Fruit fly (Drosophila melanogaster) whole organism, adult: ENCODE data around the gene raskol.
A peak's percentile ranks its signal among the peaks of the same experiment; 100 is the strongest.

Experiments
- CG11617 ChIP-seq: fragments of 200-800 bp; sonication (Bioruptor generic); optimal IDR thresholded peaks from 2 replicates; lab custom pipeline; 2017; ENCODE audit warnings: mild to moderate bottlenecking, missing biosample characterization, missing genetic modification reagents, missing genetic modification characterization
- CG12768 ChIP-seq: fragments of 200-800 bp; sonication (Bioruptor generic); optimal IDR thresholded peaks from 2 replicates; lab custom pipeline; 2017; ENCODE audit warnings: missing biosample characterization, missing genetic modification characterization, mild to moderate bottlenecking, moderate library complexity, missing genetic modification reagents
- CG14711 ChIP-seq: fragments of 200-800 bp; sonication (Bioruptor generic); optimal IDR thresholded peaks from 2 replicates; lab custom pipeline; 2018; ENCODE audit warnings: missing biosample characterization, mild to moderate bottlenecking, missing genetic modification characterization, moderate library complexity
- CG1620 ChIP-seq: fragments of 200-800 bp; sonication (Bioruptor generic); optimal IDR thresholded peaks from 2 replicates; lab custom pipeline; 2016; ENCODE audit warnings: missing biosample characterization, missing genetic modification characterization
- CG33017 ChIP-seq: fragments of 200-800 bp; sonication (Bioruptor generic); optimal IDR thresholded peaks from 2 replicates; lab custom pipeline; 2018; ENCODE audit warnings: missing biosample characterization, mild to moderate bottlenecking, missing genetic modification characterization, moderate library complexity
- CG5204 ChIP-seq: fragments of 200-800 bp; sonication (Bioruptor generic); optimal IDR thresholded peaks from 2 replicates; lab custom pipeline; 2016; ENCODE audit warnings: missing biosample characterization, missing genetic modification characterization
- CG7045 ChIP-seq: fragments of 200-800 bp; sonication (Bioruptor generic); optimal IDR thresholded peaks from 2 replicates; lab custom pipeline; 2017; ENCODE audit warnings: missing biosample characterization, mild to moderate bottlenecking, missing genetic modification characterization
- CG7101 ChIP-seq: fragments of 200-800 bp; sonication (Bioruptor generic); optimal IDR thresholded peaks from 2 replicates; lab custom pipeline; 2018; ENCODE audit warnings: missing biosample characterization, mild to moderate bottlenecking, missing genetic modification characterization, moderate library complexity
- Clk ChIP-seq: fragments of 200-800 bp; sonication (Bioruptor generic); optimal IDR thresholded peaks from 2 replicates; lab custom pipeline; 2017; ENCODE audit warnings: missing biosample characterization, missing genetic modification characterization
- Crg-1 ChIP-seq: fragments of 200-800 bp; sonication (Bioruptor generic); optimal IDR thresholded peaks from 2 replicates; lab custom pipeline; 2016; ENCODE audit warnings: missing biosample characterization, missing genetic modification characterization
- Hr96 ChIP-seq: fragments of 200-800 bp; sonication (Bioruptor generic); optimal IDR thresholded peaks from 2 replicates; lab custom pipeline; 2016; ENCODE audit warnings: missing biosample characterization, missing genetic modification characterization
- Mnt ChIP-seq: fragments of 200-800 bp; sonication (Bioruptor generic); optimal IDR thresholded peaks from 2 replicates; lab custom pipeline; 2016; ENCODE audit warnings: missing biosample characterization, mild to moderate bottlenecking, missing genetic modification characterization
- cic ChIP-seq: fragments of 200-800 bp; sonication (Bioruptor generic); optimal IDR thresholded peaks from 2 replicates; lab custom pipeline; 2017; ENCODE audit warnings: missing biosample characterization, mild to moderate bottlenecking, missing genetic modification characterization, moderate library complexity
- kay ChIP-seq: fragments of 200-800 bp; sonication (Bioruptor generic); peaks from one replicate; lab custom pipeline; 2016; ENCODE audit warnings: missing biosample characterization, missing genetic modification characterization, borderline replicate concordance
- ovo ChIP-seq: fragments of 200-800 bp; sonication (Bioruptor generic); optimal IDR thresholded peaks from 2 replicates; lab custom pipeline; 2016; ENCODE audit warnings: missing biosample characterization, missing genetic modification characterization
- pad ChIP-seq: fragments of 200-800 bp; sonication (Bioruptor generic); optimal IDR thresholded peaks from 3 replicates; lab custom pipeline; 2017; ENCODE audit warnings: missing biosample characterization, missing genetic modification characterization, mild to moderate bottlenecking, moderate library complexity, missing genetic modification reagents
- tj ChIP-seq: fragments of 200-800 bp; sonication (Bioruptor generic); optimal IDR thresholded peaks from 3 replicates; lab custom pipeline; 2017; ENCODE audit warnings: missing biosample characterization, mild to moderate bottlenecking, missing genetic modification characterization, moderate library complexity
- toe ChIP-seq: fragments of 200-800 bp; sonication (Bioruptor generic); optimal IDR thresholded peaks from 2 replicates; lab custom pipeline; 2016; ENCODE audit warnings: missing biosample characterization, missing genetic modification characterization

Gene raskol

DNA sequence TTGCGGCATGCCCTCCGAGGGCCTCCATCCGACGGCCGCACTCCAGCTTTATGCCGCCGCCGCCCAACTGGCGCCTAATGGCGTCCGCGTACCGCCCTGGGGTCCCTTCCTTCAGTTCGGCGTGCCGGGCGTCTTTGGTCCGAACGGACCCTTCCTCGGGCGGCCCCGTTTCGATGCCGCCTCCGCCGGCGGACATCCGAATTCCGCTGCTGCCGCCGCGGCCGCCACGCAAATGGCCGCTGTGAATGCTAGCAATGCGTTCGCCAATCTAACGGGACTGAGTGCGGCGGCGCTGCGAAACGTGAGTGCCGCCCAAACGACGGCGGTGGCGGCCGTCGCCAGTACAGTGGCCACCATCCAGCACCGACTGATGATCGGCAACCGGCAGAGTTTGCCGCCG lies 59.2 kb downstream of the raskol start:
- TF ChIP-seq CG7101 (tag; lab: Kevin White, UChicago), result no peak
- TF ChIP-seq CG7045 (GFP tag; lab: Kevin White, UChicago), result no peak
- no peak for TF ChIP-seq CG1620 (GFP tag; lab: Kevin White, UChicago)
- no peak for TF ChIP-seq CG5204 (GFP tag; lab: Kevin White, UChicago)
- no peak for TF ChIP-seq CG33017 (tag; lab: Kevin White, UChicago)
- no peak for TF ChIP-seq CG12768
- no peak for TF ChIP-seq cic (GFP tag; lab: Kevin White, UChicago)
- no peak for TF ChIP-seq Crg-1 (GFP tag; lab: Kevin White, UChicago)
- TF ChIP-seq kay (GFP tag; lab: Kevin White, UChicago), result no peak
- no peak for TF ChIP-seq CG11617 (GFP tag; lab: Kevin White, UChicago)
- no peak for TF ChIP-seq CG14711 (tag; lab: Kevin White, UChicago)
- TF ChIP-seq pad (GFP tag; lab: Kevin White, UChicago), result no peak

DNA sequence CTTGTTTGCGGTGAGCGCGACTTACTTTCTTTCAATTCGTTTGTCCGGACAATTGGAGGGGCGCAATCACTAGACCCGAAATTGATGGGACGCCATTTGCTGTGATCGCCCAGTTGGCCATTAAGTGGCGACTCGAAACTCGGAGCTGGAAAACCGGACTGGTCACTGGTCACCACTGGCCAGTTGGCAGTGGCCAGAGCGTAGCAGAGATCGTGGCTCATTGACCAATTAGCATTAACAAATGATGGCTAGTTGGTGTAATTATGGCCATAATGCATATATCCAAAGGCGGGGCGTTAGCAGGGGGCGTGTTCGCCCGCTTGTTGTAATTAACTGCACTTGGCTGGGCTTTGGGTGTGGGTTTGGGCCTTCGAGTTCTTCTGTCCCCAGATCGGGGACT lies 61.9 kb downstream of the raskol start:
- TF ChIP-seq Crg-1 (GFP tag; lab: Kevin White, UChicago), result no peak
- TF ChIP-seq CG11617 (GFP tag; lab: Kevin White, UChicago), result no peak
- TF ChIP-seq cic (GFP tag; lab: Kevin White, UChicago), result no peak
- TF ChIP-seq CG14711 (tag; lab: Kevin White, UChicago), result no peak
- TF ChIP-seq Mnt (GFP tag; lab: Kevin White, UChicago), result no peak
- TF ChIP-seq CG1620 (GFP tag; lab: Kevin White, UChicago), result no peak
- no peak for TF ChIP-seq toe (GFP tag; lab: Kevin White, UChicago)
- TF ChIP-seq CG33017 (tag; lab: Kevin White, UChicago), result no peak
- TF ChIP-seq CG7101 (tag; lab: Kevin White, UChicago), result no peak
- TF ChIP-seq pad (GFP tag; lab: Kevin White, UChicago), result no peak

DNA sequence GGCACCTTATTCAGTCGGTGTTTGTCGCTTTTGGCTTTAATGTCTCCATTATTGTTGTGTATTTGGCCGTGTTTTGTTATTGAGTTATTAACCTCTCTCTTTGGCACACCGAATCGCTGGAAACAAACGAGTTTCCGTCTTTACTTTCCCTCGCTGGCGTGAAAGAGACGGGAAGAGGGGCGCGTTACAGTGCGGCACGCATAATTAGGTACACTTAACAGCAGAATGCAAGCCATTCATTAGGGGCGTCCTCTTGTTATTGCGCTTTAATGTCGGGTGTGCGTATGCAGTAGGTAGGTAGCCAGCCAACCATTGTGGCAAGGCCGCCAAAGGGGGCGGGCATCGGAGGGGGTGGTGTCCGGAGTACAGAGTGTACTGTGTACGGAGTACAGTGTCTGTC lies 64.6 kb downstream of the raskol start:
- TF ChIP-seq CG33017 (tag; lab: Kevin White, UChicago) (no peak), Clk (no peak), Hr96 (GFP tag; lab: Kevin White, UChicago) (no peak), Crg-1 (GFP tag; lab: Kevin White, UChicago) (no peak), CG12768 (no peak)

DNA sequence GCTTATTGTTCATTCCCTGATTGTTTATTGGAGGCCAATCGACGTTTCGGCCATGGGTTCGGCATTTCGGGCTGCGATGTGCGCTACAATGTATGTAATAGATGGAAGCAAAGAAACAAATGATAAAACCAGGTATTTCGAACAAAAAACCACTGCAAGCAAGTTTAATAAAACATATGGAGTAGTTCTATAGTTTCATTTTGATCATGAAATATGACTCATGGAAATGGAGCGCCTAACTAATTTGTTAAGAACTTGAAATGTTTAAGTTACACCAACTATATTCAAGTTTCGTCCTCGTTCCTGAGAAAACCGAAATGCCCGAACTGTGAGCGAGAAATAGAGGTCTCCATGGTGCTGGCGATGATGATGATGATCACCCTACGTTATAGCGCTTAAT lies 70.4 kb downstream of the raskol start:
- TF ChIP-seq kay (GFP tag; lab: Kevin White, UChicago) (no peak), cic (GFP tag; lab: Kevin White, UChicago) (no peak), CG7045 (GFP tag; lab: Kevin White, UChicago) (no peak), CG1620 (GFP tag; lab: Kevin White, UChicago) (no peak), CG11617 (GFP tag; lab: Kevin White, UChicago) (no peak), CG14711 (tag; lab: Kevin White, UChicago) (no peak)

DNA sequence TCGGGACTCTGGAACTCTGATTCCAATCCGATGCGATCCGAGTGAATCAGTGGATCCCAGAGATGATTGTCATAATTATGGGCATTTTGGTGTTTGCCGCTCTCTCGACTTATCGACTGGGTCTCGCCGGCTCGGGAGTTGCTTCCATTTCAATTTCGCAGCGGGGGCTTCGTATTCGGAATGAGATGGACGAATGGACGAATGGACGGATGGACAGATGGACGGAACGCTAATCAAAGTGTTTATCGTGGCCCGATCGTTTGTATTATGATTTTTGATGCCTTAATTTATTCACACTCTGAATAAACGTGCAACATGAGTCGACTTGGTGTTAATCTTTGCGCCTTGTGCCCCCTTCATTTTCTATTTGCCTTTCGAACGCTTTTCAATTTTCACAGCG lies 70.9 kb downstream of the raskol start:
- TF ChIP-seq CG14711 (tag; lab: Kevin White, UChicago) (no peak), CG1620 (GFP tag; lab: Kevin White, UChicago) (no peak), CG33017 (tag; lab: Kevin White, UChicago) (no peak), toe (GFP tag; lab: Kevin White, UChicago) (no peak), Hr96 (GFP tag; lab: Kevin White, UChicago) (no peak)

DNA sequence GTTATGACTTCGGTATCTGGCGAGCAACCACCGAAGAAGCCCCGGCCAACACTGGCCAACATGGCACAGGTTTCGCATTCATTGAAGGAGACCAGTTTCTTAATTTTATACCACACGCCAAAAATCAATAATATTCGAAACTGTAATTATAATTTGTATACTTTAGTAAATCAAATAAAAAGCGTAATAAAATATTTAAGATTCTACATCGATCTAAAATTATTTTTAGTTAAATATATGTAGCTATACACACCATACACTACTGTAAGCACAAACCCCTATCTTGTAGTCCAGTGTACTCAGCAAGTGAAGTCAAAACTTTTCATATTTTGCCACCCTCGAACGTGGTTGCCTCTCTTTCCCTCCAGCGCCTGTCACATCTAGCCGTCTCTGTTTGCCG lies 72.1 kb downstream of the raskol start:
- TF ChIP-seq CG5204 (GFP tag; lab: Kevin White, UChicago) (no peak), tj (GFP tag; lab: Kevin White, UChicago) (no peak), CG11617 (GFP tag; lab: Kevin White, UChicago) (no peak)

DNA sequence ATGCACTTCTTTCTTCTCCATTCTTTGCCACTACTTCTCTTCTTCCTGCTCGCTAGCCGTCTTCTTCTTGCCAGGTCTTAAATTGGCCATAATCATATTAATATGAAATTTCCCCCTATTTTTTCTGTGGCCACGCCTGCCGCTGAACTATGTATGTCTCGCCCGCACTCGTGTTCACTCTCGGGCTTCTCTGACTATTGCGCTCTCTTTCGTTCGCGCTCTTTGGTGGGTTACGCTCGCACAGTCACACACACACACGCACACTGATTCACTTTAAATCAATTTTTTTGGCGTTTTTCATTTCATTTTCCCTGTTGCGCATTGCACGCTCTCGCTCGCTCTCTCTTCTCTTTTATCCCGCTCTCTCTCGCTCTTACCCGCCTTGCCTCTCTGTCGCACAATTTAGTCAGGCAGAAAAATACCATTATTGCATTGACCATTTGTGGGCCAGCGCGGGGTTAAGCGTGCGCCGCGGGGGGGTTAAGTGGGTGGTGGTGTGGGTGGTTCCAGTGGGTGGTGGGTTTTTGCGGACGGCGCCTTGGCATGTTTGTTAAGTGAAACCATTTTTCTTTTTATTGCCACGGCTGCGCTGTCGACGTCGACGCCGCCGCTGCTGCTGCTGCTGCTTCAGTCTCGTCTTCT lies 79.6 kb downstream of the raskol start:
- TF ChIP-seq CG14711 (tag; lab: Kevin White, UChicago), result no peak
- TF ChIP-seq Crg-1 (GFP tag; lab: Kevin White, UChicago), result no peak
- TF ChIP-seq pad (GFP tag; lab: Kevin White, UChicago), result peak; percentile 17

DNA sequence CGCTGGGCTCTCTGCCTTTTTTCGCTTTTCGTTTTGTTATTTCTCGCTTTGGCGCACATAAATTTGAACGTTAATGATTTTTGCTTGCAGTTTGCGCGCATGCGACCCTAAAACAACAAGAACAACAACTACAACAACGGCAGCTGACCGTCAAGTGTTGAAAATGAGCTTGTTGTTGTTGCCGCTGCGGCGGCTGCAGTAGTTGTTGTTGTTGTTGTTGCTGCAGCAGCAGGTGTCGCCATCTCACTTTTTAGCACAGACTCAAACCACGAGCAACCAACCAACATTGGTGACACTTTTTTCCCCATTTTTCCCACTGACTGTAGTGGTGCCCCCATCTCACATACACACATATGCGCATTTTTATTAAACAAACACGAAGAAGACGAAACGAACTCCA lies 80.1 kb downstream of the raskol start:
- TF ChIP-seq Hr96 (GFP tag; lab: Kevin White, UChicago) (no peak), CG11617 (GFP tag; lab: Kevin White, UChicago) (no peak), CG33017 (tag; lab: Kevin White, UChicago) (no peak), CG7045 (GFP tag; lab: Kevin White, UChicago) (no peak), CG14711 (tag; lab: Kevin White, UChicago) (no peak), tj (GFP tag; lab: Kevin White, UChicago) (no peak), kay (GFP tag; lab: Kevin White, UChicago) (no peak), ovo (no peak), Mnt (GFP tag; lab: Kevin White, UChicago) (no peak)
